Fruit fly (Drosophila melanogaster): Measurements from ENCODE around the gene CG11841.

CG11841 gene

dm6 chr3R:29076609-29077008, 25.8 kb downstream of the CG11841 start:
- peak; percentile 92 for TF ChIP-seq tj (GFP tag; optimal IDR thresholded peaks at IDR 0.05)
- TF ChIP-seq ovo (GFP tag; optimal IDR thresholded peaks at IDR 0.05): no peak

- no peak for TF ChIP-seq CG11617 (GFP tag; optimal IDR thresholded peaks at IDR 0.05)
- TF ChIP-seq Crg-1 (GFP tag; optimal IDR thresholded peaks at IDR 0.05): no peak
- no peak for TF ChIP-seq CG5204 (GFP tag; optimal IDR thresholded peaks at IDR 0.05)
- TF ChIP-seq CG7101 (tag; optimal IDR thresholded peaks at IDR 0.05): no peak
- TF ChIP-seq CG12768 (GFP tag; optimal IDR thresholded peaks at IDR 0.05): no peak
- TF ChIP-seq cic (GFP tag; optimal IDR thresholded peaks at IDR 0.05): no peak
- TF ChIP-seq bab1 (GFP tag; optimal IDR thresholded peaks at IDR 0.05): no peak
- TF ChIP-seq tj (GFP tag; optimal IDR thresholded peaks at IDR 0.05): peak; percentile 70
- TF ChIP-seq Mnt (GFP tag; optimal IDR thresholded peaks at IDR 0.05): no peak
- peak; percentile 41 for TF ChIP-seq kay (GFP tag; ENCODE audit: borderline replicate concordance)
- no peak for TF ChIP-seq Clk (GFP tag; optimal IDR thresholded peaks at IDR 0.05)
- no peak for TF ChIP-seq CG7045 (GFP tag; optimal IDR thresholded peaks at IDR 0.05)
- no peak for TF ChIP-seq CG33017 (tag; optimal IDR thresholded peaks at IDR 0.05)
These were observed 26.7 kb downstream of the CG11841 start for dm6 chr3R:29077572-29077971.

dm6 chr3R:29082034-29082433, 31.2 kb downstream of the CG11841 start:
- no peak for TF ChIP-seq CG1620 (GFP tag; optimal IDR thresholded peaks at IDR 0.05)
- TF ChIP-seq pad (GFP tag; optimal IDR thresholded peaks at IDR 0.05): no peak
- no peak for TF ChIP-seq toe (GFP tag; optimal IDR thresholded peaks at IDR 0.05)
- TF ChIP-seq Mnt (GFP tag; optimal IDR thresholded peaks at IDR 0.05): no peak
- no peak for TF ChIP-seq CG14711 (tag; optimal IDR thresholded peaks at IDR 0.05)
- no peak for TF ChIP-seq Crg-1 (GFP tag; optimal IDR thresholded peaks at IDR 0.05)
- TF ChIP-seq Clk (GFP tag; optimal IDR thresholded peaks at IDR 0.05): no peak
- no peak for TF ChIP-seq cnc (optimal IDR thresholded peaks at IDR 0.05)
- no peak for TF ChIP-seq CG11617 (GFP tag; optimal IDR thresholded peaks at IDR 0.05)
- no peak for TF ChIP-seq ovo (GFP tag; optimal IDR thresholded peaks at IDR 0.05)
- TF ChIP-seq CG7045 (GFP tag; optimal IDR thresholded peaks at IDR 0.05): no peak
- TF ChIP-seq CG5204 (GFP tag; optimal IDR thresholded peaks at IDR 0.05): no peak
- TF ChIP-seq bab1 (GFP tag; optimal IDR thresholded peaks at IDR 0.05): no peak
- no peak for TF ChIP-seq CG12768 (GFP tag; optimal IDR thresholded peaks at IDR 0.05)

- TF ChIP-seq tj (GFP tag; optimal IDR thresholded peaks at IDR 0.05) (peak; percentile 96), CG12768 (GFP tag; optimal IDR thresholded peaks at IDR 0.05) (no peak)
These were observed 31.8 kb downstream of the CG11841 start for dm6 chr3R:29082511-29083296.

dm6 chr3R:29083459-29084457, 32.9 kb downstream of the CG11841 start:
- TF ChIP-seq kay (GFP tag; ENCODE audit: borderline replicate concordance) (peak; percentile 66), CG12768 (GFP tag; optimal IDR thresholded peaks at IDR 0.05) (peak; percentile 51), cic (GFP tag; optimal IDR thresholded peaks at IDR 0.05) (peak; percentile 5), CG7045 (GFP tag; optimal IDR thresholded peaks at IDR 0.05) (peak; percentile 2), CG14711 (tag; optimal IDR thresholded peaks at IDR 0.05) (no peak), Mnt (GFP tag; optimal IDR thresholded peaks at IDR 0.05) (no peak)

dm6 chr3R:29086896-29087295, 36.0 kb downstream of the CG11841 start:
- TF ChIP-seq Clk (GFP tag; optimal IDR thresholded peaks at IDR 0.05) (no peak), Crg-1 (GFP tag; optimal IDR thresholded peaks at IDR 0.05) (no peak), CG5204 (GFP tag; optimal IDR thresholded peaks at IDR 0.05) (no peak), tj (GFP tag; optimal IDR thresholded peaks at IDR 0.05) (no peak), cnc (optimal IDR thresholded peaks at IDR 0.05) (no peak), CG14711 (tag; optimal IDR thresholded peaks at IDR 0.05) (no peak), pad (GFP tag; optimal IDR thresholded peaks at IDR 0.05) (no peak), CG7045 (GFP tag; optimal IDR thresholded peaks at IDR 0.05) (no peak), toe (GFP tag; optimal IDR thresholded peaks at IDR 0.05) (no peak), bab1 (GFP tag; optimal IDR thresholded peaks at IDR 0.05) (no peak), CG1620 (GFP tag; optimal IDR thresholded peaks at IDR 0.05) (no peak), cic (GFP tag; optimal IDR thresholded peaks at IDR 0.05) (no peak)

- no peak for TF ChIP-seq Clk (GFP tag; optimal IDR thresholded peaks at IDR 0.05)
- TF ChIP-seq pad (GFP tag; optimal IDR thresholded peaks at IDR 0.05): peak; percentile 13
- TF ChIP-seq ovo (GFP tag; optimal IDR thresholded peaks at IDR 0.05): peak; percentile 6
- peak; percentile 70 for TF ChIP-seq kay (GFP tag; ENCODE audit: borderline replicate concordance)
These were observed 36.5 kb downstream of the CG11841 start for dm6 chr3R:29087302-29087782.
